Worm (Caenorhabditis elegans) whole organism, L4 larva: ENCODE results near the gene usp-33.

Experiments
- ama-1 ChIP-seq: fragments of 150-350 bp; optimal IDR thresholded peaks from 2 replicates; lab custom pipeline; 2014; ENCODE audit warnings: inconsistent platforms, mixed read lengths
- egl-27 ChIP-seq: sonication (generic microtip); optimal IDR thresholded peaks from 3 replicates; lab custom pipeline; 2017; ENCODE audit warnings: missing biosample characterization, missing genetic modification reagents, missing genetic modification characterization
- lin-39 ChIP-seq: fragments of 150-350 bp; optimal IDR thresholded peaks from 2 replicates; lab custom pipeline; 2014; ENCODE audit warnings: missing biosample characterization, missing genetic modification reagents, missing genetic modification characterization
- lsy-2 ChIP-seq, 2 experiments: fragments of 150-350 bp in 1 of 2; sonication (generic microtip) in 1 of 2; optimal IDR thresholded peaks; 2 replicates each; lab custom pipeline; 2014 to 2017; ENCODE audit warnings: missing biosample characterization in 2 of 2, missing genetic modification characterization in 2 of 2
- ztf-11 ChIP-seq: fragments of 150-350 bp; optimal IDR thresholded peaks from 2 replicates; lab custom pipeline; 2014; ENCODE audit warnings: missing biosample characterization, missing genetic modification characterization

DNA sequence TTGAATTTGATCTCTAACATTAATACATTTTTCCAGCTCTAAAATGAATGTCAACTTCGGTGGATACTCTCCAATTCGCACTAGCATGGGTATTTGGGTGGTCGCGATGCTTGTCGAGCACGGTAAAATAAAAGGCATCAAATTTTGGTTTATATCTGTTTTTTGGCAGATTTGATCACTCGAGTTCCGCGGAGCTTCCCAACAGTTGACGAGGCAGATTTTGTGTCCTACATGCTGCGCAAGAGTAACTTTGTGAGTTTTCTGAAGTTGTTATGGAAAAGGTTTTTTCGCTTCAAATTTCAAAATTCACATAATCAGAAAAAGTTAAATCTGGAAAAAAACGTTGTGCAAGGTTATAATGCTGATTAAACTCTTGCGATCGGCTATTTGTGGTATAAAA, 50.2 kb downstream of the usp-33 start:
- TF ChIP-seq lsy-2 (tag; optimal IDR thresholded peaks at IDR 0.05; lab: Kevin White, UChicago) (no peak), ama-1 (lab: Kevin White, UChicago) (no peak), egl-27 (tag; lab: Kevin White, UChicago) (no peak), lin-39 (no peak), ztf-11 (tag; lab: Kevin White, UChicago) (no peak)
